Fruit fly (Drosophila melanogaster) whole organism, prepupa: ENCODE results near the gene CG43894.

Source experiments
- Blimp-1 ChIP-seq: fragments of 200-800 bp; sonication (Bioruptor generic); optimal IDR thresholded peaks from 3 replicates; lab custom pipeline; 2017; ENCODE audit warnings: missing biosample characterization, missing genetic modification characterization, mild to moderate bottlenecking, moderate library complexity, missing genetic modification reagents
- CG10631 ChIP-seq: fragments of 200-800 bp; sonication (Bioruptor generic); optimal IDR thresholded peaks from 2 replicates; lab custom pipeline; 2016; ENCODE audit warnings: missing biosample characterization, missing genetic modification characterization
- CG10669 ChIP-seq: fragments of 200-800 bp; sonication (Bioruptor generic); optimal IDR thresholded peaks from 3 replicates; lab custom pipeline; 2018; ENCODE audit warnings: missing biosample characterization, mild to moderate bottlenecking, missing genetic modification characterization, moderate library complexity
- CG11294 ChIP-seq: fragments of 200-800 bp; sonication (Bioruptor generic); IDR thresholded peaks from 2 replicates; pipeline ENCODE4 v1.3.6; 2022; ENCODE audit warnings: missing biosample characterization, missing genetic modification characterization
- CG11762 ChIP-seq: fragments of 200-800 bp; sonication (Bioruptor generic); optimal IDR thresholded peaks from 3 replicates; lab custom pipeline; 2016; ENCODE audit warnings: missing biosample characterization, missing genetic modification characterization; ENCODE audit not compliant: insufficient read depth
- CG11902 ChIP-seq: fragments of 200-800 bp; sonication (Bioruptor generic); optimal IDR thresholded peaks from 3 replicates; lab custom pipeline; 2016; ENCODE audit warnings: missing biosample characterization, missing genetic modification characterization
- CG15336 ChIP-seq: fragments of 200-800 bp; sonication (Bioruptor generic); IDR thresholded peaks from 2 replicates; pipeline ENCODE4 v1.3.6; 2022; ENCODE audit warnings: missing biosample characterization, missing genetic modification characterization
- CG16779 ChIP-seq: fragments of 200-800 bp; sonication (Bioruptor generic); optimal IDR thresholded peaks from 3 replicates; lab custom pipeline; 2017; ENCODE audit warnings: missing biosample characterization, mild to moderate bottlenecking, missing genetic modification characterization
- CG3032 ChIP-seq: fragments of 200-800 bp; optimal IDR thresholded peaks from 2 replicates; lab custom pipeline; 2019; ENCODE audit warnings: missing biosample characterization, mild to moderate bottlenecking, missing genetic modification characterization, moderate library complexity
- CG31627 ChIP-seq: fragments of 200-800 bp; sonication (Bioruptor generic); optimal IDR thresholded peaks from 3 replicates; lab custom pipeline; 2016; ENCODE audit warnings: missing biosample characterization, missing genetic modification characterization
- CG32006 ChIP-seq: fragments of 200-800 bp; sonication (Bioruptor generic); optimal IDR thresholded peaks from 3 replicates; lab custom pipeline; 2017; ENCODE audit warnings: missing biosample characterization, mild to moderate bottlenecking, missing genetic modification characterization
- CG34406 ChIP-seq: fragments of 200-800 bp; sonication (Bioruptor generic); optimal IDR thresholded peaks from 3 replicates; lab custom pipeline; 2016; ENCODE audit warnings: missing biosample characterization, missing genetic modification characterization
- CG3919 ChIP-seq: fragments of 200-800 bp; sonication (Bioruptor generic); optimal IDR thresholded peaks from 3 replicates; lab custom pipeline; 2016; ENCODE audit warnings: missing biosample characterization, missing genetic modification characterization
- CG4318 ChIP-seq: fragments of 200-800 bp; sonication (Bioruptor generic); optimal IDR thresholded peaks from 3 replicates; lab custom pipeline; 2017; ENCODE audit warnings: missing biosample characterization, mild to moderate bottlenecking, missing genetic modification characterization
- CG6163 ChIP-seq: fragments of 200-800 bp; sonication (Bioruptor generic); IDR thresholded peaks from 3 replicates; pipeline ENCODE4 v1.3.6; 2022; ENCODE audit warnings: missing biosample characterization, missing genetic modification characterization
- CG6276 ChIP-seq: fragments of 200-800 bp; sonication (Bioruptor generic); optimal IDR thresholded peaks from 2 replicates; lab custom pipeline; 2017; ENCODE audit warnings: missing biosample characterization, mild to moderate bottlenecking, missing genetic modification characterization
- CG6792 ChIP-seq: fragments of 200-800 bp; sonication (Bioruptor generic); optimal IDR thresholded peaks from 3 replicates; lab custom pipeline; 2016; ENCODE audit warnings: missing biosample characterization, missing genetic modification characterization
- CG6808 ChIP-seq: fragments of 200-800 bp; sonication (Bioruptor generic); optimal IDR thresholded peaks from 3 replicates; lab custom pipeline; 2017; ENCODE audit warnings: missing biosample characterization, missing genetic modification characterization, mild to moderate bottlenecking, moderate library complexity, missing genetic modification reagents
- CG7368 ChIP-seq: fragments of 200-800 bp; sonication (Bioruptor generic); optimal IDR thresholded peaks from 3 replicates; lab custom pipeline; 2016; ENCODE audit warnings: missing biosample characterization, missing genetic modification characterization
- CG8319 ChIP-seq: fragments of 200-800 bp; sonication (Bioruptor generic); optimal IDR thresholded peaks from 3 replicates; lab custom pipeline; 2016; ENCODE audit warnings: missing biosample characterization, missing genetic modification characterization
- Eip78C ChIP-seq: fragments of 200-800 bp; sonication (Bioruptor generic); peaks from one replicate; lab custom pipeline; 2016; ENCODE audit warnings: missing biosample characterization, missing genetic modification characterization
- Eip93F ChIP-seq: fragments of 200-800 bp; sonication (Bioruptor generic); optimal IDR thresholded peaks from 2 replicates; lab custom pipeline; 2016; ENCODE audit warnings: missing biosample characterization, mild to moderate bottlenecking, missing genetic modification characterization
- Ets21C ChIP-seq: fragments of 200-800 bp; sonication (Bioruptor generic); optimal IDR thresholded peaks from 3 replicates; lab custom pipeline; 2016; ENCODE audit warnings: missing biosample characterization, missing genetic modification characterization
- Ets96B ChIP-seq: fragments of 200-800 bp; optimal IDR thresholded peaks from 2 replicates; lab custom pipeline; 2019; ENCODE audit warnings: missing biosample characterization, mild to moderate bottlenecking, missing genetic modification characterization, moderate library complexity
- Gug ChIP-seq: fragments of 200-800 bp; sonication (Bioruptor generic); IDR thresholded peaks from 2 replicates; pipeline ENCODE4 v1.3.6; 2022; ENCODE audit warnings: missing biosample characterization, missing genetic modification characterization
- Hr38 ChIP-seq: sonication (Bioruptor generic); optimal IDR thresholded peaks from 2 replicates; lab custom pipeline; 2016; ENCODE audit warnings: missing biosample characterization, missing genetic modification characterization
- Hr39 ChIP-seq: fragments of 200-800 bp; sonication (Bioruptor generic); optimal IDR thresholded peaks from 2 replicates; lab custom pipeline; 2016; ENCODE audit warnings: missing biosample characterization, missing genetic modification characterization
- Hr4 ChIP-seq: fragments of 200-800 bp; sonication (Bioruptor generic); optimal IDR thresholded peaks from 3 replicates; lab custom pipeline; 2016; ENCODE audit warnings: missing biosample characterization, missing genetic modification characterization
- OdsH ChIP-seq: fragments of 200-800 bp; sonication (Bioruptor generic); optimal IDR thresholded peaks from 3 replicates; lab custom pipeline; 2016; ENCODE audit warnings: missing biosample characterization, missing genetic modification characterization
- Smox ChIP-seq: fragments of 200-800 bp; sonication (Bioruptor generic); optimal IDR thresholded peaks from 3 replicates; lab custom pipeline; 2016; ENCODE audit warnings: missing biosample characterization, missing genetic modification characterization
- Sox102F ChIP-seq: fragments of 200-800 bp; sonication (Bioruptor generic); optimal IDR thresholded peaks from 2 replicates; lab custom pipeline; 2016; ENCODE audit warnings: missing biosample characterization, mild to moderate bottlenecking, missing genetic modification characterization
- Sox14 ChIP-seq: fragments of 200-800 bp; sonication (Bioruptor generic); optimal IDR thresholded peaks from 3 replicates; lab custom pipeline; 2016; ENCODE audit warnings: missing biosample characterization, missing genetic modification characterization
- Sox15 ChIP-seq: fragments of 200-800 bp; sonication (Bioruptor generic); optimal IDR thresholded peaks from 3 replicates; lab custom pipeline; 2016; ENCODE audit warnings: missing biosample characterization, missing genetic modification characterization
- achi ChIP-seq: fragments of 200-800 bp; sonication (Bioruptor generic); optimal IDR thresholded peaks from 3 replicates; lab custom pipeline; 2016; ENCODE audit warnings: missing biosample characterization, missing genetic modification characterization
- acj6 ChIP-seq: fragments of 200-800 bp; sonication (Bioruptor generic); optimal IDR thresholded peaks from 3 replicates; lab custom pipeline; 2016; ENCODE audit warnings: missing biosample characterization, missing genetic modification characterization
- cyc ChIP-seq: fragments of 200-800 bp; sonication (Bioruptor generic); optimal IDR thresholded peaks from 3 replicates; lab custom pipeline; 2016; ENCODE audit warnings: missing biosample characterization, missing genetic modification characterization
- dac ChIP-seq: fragments of 200-800 bp; sonication (Bioruptor generic); optimal IDR thresholded peaks from 2 replicates; lab custom pipeline; 2017; ENCODE audit warnings: missing biosample characterization, mild to moderate bottlenecking, missing genetic modification characterization
- dsx ChIP-seq: fragments of 200-800 bp; optimal IDR thresholded peaks from 3 replicates; lab custom pipeline; 2019; ENCODE audit warnings: missing biosample characterization, mild to moderate bottlenecking, missing genetic modification characterization, moderate library complexity; ENCODE audit not compliant: poor library complexity, severe bottlenecking
- eg ChIP-seq: fragments of 200-800 bp; sonication (Bioruptor generic); IDR thresholded peaks from 3 replicates; pipeline ENCODE4 v1.3.6; 2022; ENCODE audit warnings: missing biosample characterization, missing genetic modification characterization
- esn ChIP-seq: fragments of 200-800 bp; sonication (Bioruptor generic); optimal IDR thresholded peaks from 2 replicates; lab custom pipeline; 2016; ENCODE audit warnings: missing biosample characterization, mild to moderate bottlenecking, missing genetic modification characterization, moderate library complexity
- fd59A ChIP-seq: fragments of 200-800 bp; sonication (Bioruptor generic); optimal IDR thresholded peaks from 2 replicates; lab custom pipeline; 2017; ENCODE audit warnings: missing biosample characterization, mild to moderate bottlenecking, missing genetic modification characterization, missing genetic modification reagents
- fd85E ChIP-seq: fragments of 200-800 bp; sonication (Bioruptor generic); optimal IDR thresholded peaks from 3 replicates; lab custom pipeline; 2016; ENCODE audit warnings: missing biosample characterization, missing genetic modification characterization
- lz ChIP-seq: fragments of 200-800 bp; sonication (Bioruptor generic); optimal IDR thresholded peaks from 3 replicates; lab custom pipeline; 2016; ENCODE audit warnings: missing biosample characterization, missing genetic modification characterization
- net ChIP-seq: fragments of 200-800 bp; sonication (Bioruptor generic); optimal IDR thresholded peaks from 3 replicates; lab custom pipeline; 2016; ENCODE audit warnings: missing biosample characterization, missing genetic modification characterization
- salr ChIP-seq, 2 experiments: fragments of 200-800 bp; sonication (Bioruptor generic); optimal IDR thresholded peaks; 3 replicates each; lab custom pipeline; 2016 to 2018; ENCODE audit warnings: missing biosample characterization in 2 of 2, missing genetic modification characterization in 2 of 2, mild to moderate bottlenecking in 1 of 2
- svp ChIP-seq: fragments of 200-800 bp; sonication (Bioruptor generic); peaks from one replicate; lab custom pipeline; 2016; ENCODE audit warnings: missing biosample characterization, missing genetic modification characterization
- vri ChIP-seq: fragments of 200-800 bp; sonication (Bioruptor generic); optimal IDR thresholded peaks from 3 replicates; lab custom pipeline; 2016; ENCODE audit warnings: missing biosample characterization, mild to moderate bottlenecking, missing genetic modification characterization

CG43894 gene

dm6 chr3L:12913609-12914266, 24.2 kb downstream of the CG43894 start, which contains the start of gene CG32115 (continued):
- TF ChIP-seq dac (GFP tag; lab: Kevin White, UChicago), result peak; percentile 56
- peak; percentile 85 for TF ChIP-seq fd59A (GFP tag; lab: Kevin White, UChicago)
- TF ChIP-seq esn (GFP tag; lab: Kevin White, UChicago), result peak; percentile 97
- peak; percentile 96 for TF ChIP-seq acj6 (GFP tag; lab: Kevin White, UChicago)
- TF ChIP-seq Eip93F (GFP tag; lab: Kevin White, UChicago), result peak; percentile 89
- peak; percentile 99 for TF ChIP-seq Eip78C (GFP tag; lab: Kevin White, UChicago)
- TF ChIP-seq cyc (GFP tag; lab: Kevin White, UChicago), result peak; percentile 96
- TF ChIP-seq CG11294 (GFP tag; lab: Robert Waterston, UW), result peak; percentile 95
- TF ChIP-seq CG31627, result peak; percentile 96

DNA sequence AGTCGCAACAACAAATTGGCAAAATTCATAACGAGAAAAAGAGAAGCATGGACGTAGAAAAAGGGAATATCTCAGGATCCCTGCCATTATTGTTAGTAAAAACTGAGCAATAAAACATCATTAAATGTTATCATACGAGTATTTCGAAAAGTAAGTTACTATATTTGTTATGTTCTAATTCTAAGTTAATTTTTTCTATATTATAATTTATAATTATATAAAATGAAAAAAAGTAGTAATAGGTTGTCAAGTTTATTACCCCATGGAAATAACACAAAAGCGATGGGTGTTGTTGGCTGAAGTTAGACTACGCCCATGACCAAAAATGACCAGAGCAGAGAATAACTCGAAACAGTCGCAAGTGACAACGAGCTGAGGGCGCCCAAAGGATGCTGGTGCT, 25.9 kb downstream of the CG43894 start:
- peak; percentile 90 for TF ChIP-seq CG3032 (tag; lab: Kevin White, UChicago)
- TF ChIP-seq CG10631 (GFP tag; lab: Kevin White, UChicago), result peak; percentile 78
- TF ChIP-seq Hr39, result peak; percentile 39
- TF ChIP-seq CG4318 (GFP tag; lab: Kevin White, UChicago), result peak; percentile 10
- peak; percentile 2 for TF ChIP-seq Hr4 (GFP tag; lab: Kevin White, UChicago)
- peak; percentile 44; the same call in 1 of the 3 replicates for TF ChIP-seq CG6163
- TF ChIP-seq achi (GFP tag; lab: Kevin White, UChicago), result peak; percentile 81
- no peak; the same call in 1 of the 2 replicates for TF ChIP-seq CG11294 (GFP tag; lab: Robert Waterston, UW)
- no peak for TF ChIP-seq vri (GFP tag; lab: Kevin White, UChicago)
- TF ChIP-seq CG6276 (GFP tag; lab: Kevin White, UChicago), result no peak
- peak; percentile 17; the same call in 1 of the 3 replicates for TF ChIP-seq eg (GFP tag; lab: Robert Waterston, UW)
- TF ChIP-seq salr (GFP tag; optimal IDR thresholded peaks at IDR 0.05; lab: Kevin White, UChicago), result peak; percentile 24 to 27
- peak; percentile 80 for TF ChIP-seq esn (GFP tag; lab: Kevin White, UChicago)
- peak; percentile 76 for TF ChIP-seq Ets96B (tag; lab: Kevin White, UChicago)
- TF ChIP-seq CG11762 (GFP tag; lab: Kevin White, UChicago), result no peak
- TF ChIP-seq Gug (GFP tag; lab: Robert Waterston, UW), result peak; percentile 29; the same call in 1 of the 2 replicates
- TF ChIP-seq CG15336 (GFP tag; lab: Robert Waterston, UW), result peak; percentile 56; the same call in 1 of the 2 replicates
- no peak for TF ChIP-seq Hr38 (GFP tag; lab: Kevin White, UChicago)
- TF ChIP-seq Sox14 (GFP tag; lab: Kevin White, UChicago), result peak; percentile 39
- TF ChIP-seq CG31627, result peak; percentile 44
- TF ChIP-seq Smox, result peak; percentile 47
- TF ChIP-seq fd85E (GFP tag; lab: Kevin White, UChicago), result no peak
- TF ChIP-seq acj6 (GFP tag; lab: Kevin White, UChicago), result peak; percentile 77
- TF ChIP-seq Ets21C (GFP tag; lab: Kevin White, UChicago), result peak; percentile 25
- no peak for TF ChIP-seq CG6808
- TF ChIP-seq CG16779 (tag; lab: Kevin White, UChicago), result peak; percentile 70
- peak; percentile 60 for TF ChIP-seq fd59A (GFP tag; lab: Kevin White, UChicago)
- peak; percentile 57 for TF ChIP-seq Sox15 (GFP tag; lab: Kevin White, UChicago)
- TF ChIP-seq net, result peak; percentile 32
- no peak for TF ChIP-seq CG10669 (GFP tag; lab: Kevin White, UChicago)
- TF ChIP-seq lz (GFP tag; lab: Kevin White, UChicago), result peak; percentile 50
- TF ChIP-seq Sox102F (GFP tag; lab: Kevin White, UChicago), result peak; percentile 54
- peak; percentile 72 for TF ChIP-seq CG6792
- TF ChIP-seq OdsH (GFP tag; lab: Kevin White, UChicago), result peak; percentile 72
- TF ChIP-seq svp (GFP tag; lab: Kevin White, UChicago), result peak; percentile 56
- TF ChIP-seq CG7368 (GFP tag; lab: Kevin White, UChicago), result no peak
- TF ChIP-seq CG34406, result peak; percentile 86
- peak; percentile 10 for TF ChIP-seq dsx
- TF ChIP-seq CG11902 (GFP tag; lab: Kevin White, UChicago), result peak; percentile 19
- no peak for TF ChIP-seq CG8319 (GFP tag; lab: Kevin White, UChicago)
- no peak for TF ChIP-seq dac (GFP tag; lab: Kevin White, UChicago)
- TF ChIP-seq Eip78C (GFP tag; lab: Kevin White, UChicago), result peak; percentile 73
- TF ChIP-seq CG3919, result peak; percentile 22
- peak; percentile 61 for TF ChIP-seq CG32006
- TF ChIP-seq Blimp-1 (GFP tag; lab: Kevin White, UChicago), result no peak
